Worm (Caenorhabditis elegans): ENCODE results near the gene T04F3.3.

ce11 chrV:11732049-11732448 is 26.7 kb upstream of the T04F3.3 start:
- TF ChIP-seq dao-5 (tag; optimal IDR thresholded peaks at IDR 0.05) = no peak
- TF ChIP-seq W03F9.2 (tag; optimal IDR thresholded peaks at IDR 0.05) = no peak

All from whole organism, L4/young adult.